Worm (Caenorhabditis elegans): ENCODE data around the gene unc-31.
A peak's percentile ranks its signal among the peaks of the same experiment; 100 is the strongest.

Gene unc-31

ce11 chrIV:12793621-12794020, 20.0 kb downstream of the unc-31 start, which contains the start of gene pin-2:
Gene pin-2 (plus strand): TSS chrIV:12793847.
- no peak for TF ChIP-seq egrh-3 (GFP tag; IDR thresholded peaks at IDR 0.05)
- TF ChIP-seq nhr-80 (tag; optimal IDR thresholded peaks at IDR 0.05): peak; percentile 25

DNA sequence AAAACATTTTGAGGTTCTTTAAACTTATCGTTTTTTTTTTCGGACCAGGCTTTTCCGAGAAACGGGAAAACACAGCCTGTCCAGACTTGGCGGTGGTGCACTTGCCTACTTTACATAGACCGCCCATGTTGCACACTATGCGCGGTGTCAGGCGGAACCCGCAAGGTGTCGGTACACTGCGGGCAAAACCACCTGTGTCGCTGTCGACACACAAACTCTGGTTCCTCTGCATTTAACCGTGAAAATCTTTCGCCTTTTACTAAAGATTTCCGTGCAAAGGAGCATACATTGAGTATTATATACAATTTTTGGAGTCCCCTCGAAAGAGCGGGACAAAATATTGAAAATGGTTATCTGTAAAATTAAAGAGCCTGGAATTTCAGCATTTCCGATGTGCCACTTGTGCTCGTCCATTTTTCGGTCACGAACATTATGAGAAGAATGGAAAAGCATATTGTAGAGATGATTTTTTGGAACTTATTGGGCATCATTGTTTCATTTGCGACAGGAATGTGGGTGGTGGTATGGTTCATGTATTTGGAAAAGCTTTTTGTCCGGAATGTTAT, 21.8 kb downstream of the unc-31 start:
- TF ChIP-seq B0035.1 (tag; optimal IDR thresholded peaks at IDR 0.05) (no peak), rcor-1 (GFP tag; IDR thresholded peaks at IDR 0.05) (peak; percentile 48), Y56A3A.18 (GFP tag; IDR thresholded peaks at IDR 0.05) (0 out of 2 replicates have a peak, but pooled peaks have one; percentile 46), hmg-1.2 (GFP tag; IDR thresholded peaks at IDR 0.05) (peak; percentile 94), snpc-1.1 (tag; optimal IDR thresholded peaks at IDR 0.05; ENCODE audit: insufficient read depth) (peak; percentile 88), pbrm-1 (GFP tag; IDR thresholded peaks at IDR 0.05) (peak; percentile 89), dox-1 (GFP tag; IDR thresholded peaks at IDR 0.05) (0 out of 2 replicates have a peak, but pooled peaks have one; percentile 72), somi-1 (GFP tag; optimal IDR thresholded peaks at IDR 0.05) (no peak), F33H1.4 (GFP tag; IDR thresholded peaks at IDR 0.05) (peak; percentile 54), xnd-1 (tag; optimal IDR thresholded peaks at IDR 0.05) (peak; percentile 24), him-1 (tag; optimal IDR thresholded peaks at IDR 0.05) (peak; percentile 60), snpc-4 (GFP tag; optimal IDR thresholded peaks at IDR 0.05) (peak; percentile 74), snpc-4 (tag; optimal IDR thresholded peaks at IDR 0.05) (peak; percentile 82 to 97 (median 94)), madf-6 (GFP tag; IDR thresholded peaks at IDR 0.05) (peak; percentile 78), tbp1 (GFP tag; optimal IDR thresholded peaks at IDR 0.05) (peak; percentile 64), efl-1 (GFP tag; optimal IDR thresholded peaks at IDR 0.05) (no peak), ztf-18 (tag; optimal IDR thresholded peaks at IDR 0.05) (no peak), ceh-91 (GFP tag; IDR thresholded peaks at IDR 0.05) (0 out of 2 replicates have a peak, but pooled peaks have one; percentile 17), cebp-1 (GFP tag; IDR thresholded peaks at IDR 0.05) (no peak), cebp-1 (tag; optimal IDR thresholded peaks at IDR 0.05) (no peak), rpc-1 (optimal IDR thresholded peaks at IDR 0.05) (no peak), rpc-1 (tag; optimal IDR thresholded peaks at IDR 0.05) (no peak), repo-1 (tag; optimal IDR thresholded peaks at IDR 0.05) (peak; percentile 2), snpc-3.4 (tag; optimal IDR thresholded peaks at IDR 0.05) (peak; percentile 12), ama-1 (optimal IDR thresholded peaks at IDR 0.05) (no peak), ama-1 (GFP tag; optimal IDR thresholded peaks at IDR 0.05) (no peak), hsf-1 (GFP tag; IDR thresholded peaks at IDR 0.05) (peak; percentile 39; the same call in 1 of the 2 replicates), ceh-79 (tag; optimal IDR thresholded peaks at IDR 0.05) (no peak), D2030.7 (GFP tag; IDR thresholded peaks at IDR 0.05) (peak; percentile 90), attf-6 (GFP tag; IDR thresholded peaks at IDR 0.05) (peak; percentile 92), hlh-26 (GFP tag; conservative IDR thresholded peaks at IDR 0.05) (no peak), nfyb-1 (GFP tag; IDR thresholded peaks at IDR 0.05) (peak; percentile 70), akir-1 (GFP tag; optimal IDR thresholded peaks at IDR 0.05) (no peak), lsl-1 (GFP tag; optimal IDR thresholded peaks at IDR 0.05) (peak; percentile 53), B0336.3 (GFP tag; IDR thresholded peaks at IDR 0.05) (0 out of 2 replicates have a peak, but pooled peaks have one; percentile 33)

DNA sequence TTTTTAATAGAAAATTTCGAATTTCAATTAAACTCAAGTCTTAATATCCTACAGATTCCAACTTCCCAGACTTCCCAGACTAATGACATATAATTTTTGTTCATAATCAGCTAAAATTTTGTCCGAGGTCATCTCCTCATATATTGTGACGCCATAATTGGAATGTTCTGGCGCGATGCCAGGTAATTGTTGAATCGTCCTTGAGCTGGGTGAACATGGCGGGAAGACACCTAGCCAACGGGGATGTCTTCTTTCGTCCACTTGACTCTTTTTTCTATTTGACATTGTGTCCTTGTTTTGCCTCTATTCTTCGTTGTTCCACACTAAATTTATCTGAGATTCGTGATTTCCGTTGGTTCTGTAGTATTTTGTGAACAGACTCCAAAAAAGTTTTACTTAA, 23.1 kb downstream of the unc-31 start:
- TF ChIP-seq let-607 (tag; optimal IDR thresholded peaks at IDR 0.05) (no peak), ccch-3 (GFP tag; optimal IDR thresholded peaks at IDR 0.05) (no peak), F33H1.4 (GFP tag; IDR thresholded peaks at IDR 0.05) (no peak), die-1 (tag; optimal IDR thresholded peaks at IDR 0.05) (no peak), ZK185.1 (tag; optimal IDR thresholded peaks at IDR 0.05; ENCODE audit: poor library complexity, severe bottlenecking) (no peak), tbx-9 (tag; optimal IDR thresholded peaks at IDR 0.05; ENCODE audit: borderline replicate concordance) (no peak), snpc-1.3 (tag; optimal IDR thresholded peaks at IDR 0.05; ENCODE audit: insufficient read depth) (no peak), snpc-4 (GFP tag; optimal IDR thresholded peaks at IDR 0.05) (no peak), snpc-4 (tag; optimal IDR thresholded peaks at IDR 0.05) (no peak), T07F8.4 (tag; optimal IDR thresholded peaks at IDR 0.05) (no peak), mel-28 (tag; optimal IDR thresholded peaks at IDR 0.05; ENCODE audit: borderline replicate concordance) (no peak), F22D6.2 (tag; optimal IDR thresholded peaks at IDR 0.05) (no peak), ekl-4 (GFP tag; IDR thresholded peaks at IDR 0.05) (no peak), attf-5 (GFP tag; optimal IDR thresholded peaks at IDR 0.05) (no peak)

Data from whole organism, young adult.